Worm (Caenorhabditis elegans) whole organism, early embryonic: Measurements from ENCODE around the gene egli-1.

Source experiments
- B0310.2 ChIP-seq: sonication (generic microtip); optimal IDR thresholded peaks from 2 replicates; lab custom pipeline; 2016; ENCODE audit warnings: mild to moderate bottlenecking, missing genetic modification characterization, missing compliant biosample characterization
- aly-1 ChIP-seq: sonication (generic microtip); optimal IDR thresholded peaks from 2 replicates; lab custom pipeline; 2016; ENCODE audit warnings: missing genetic modification characterization, missing compliant biosample characterization
- ama-1 ChIP-seq: fragments of 150-350 bp; optimal IDR thresholded peaks from 2 replicates; lab custom pipeline; 2014
- ceh-36 ChIP-seq: sonication (generic microtip); optimal IDR thresholded peaks from 2 replicates; lab custom pipeline; 2016; ENCODE audit warnings: missing genetic modification characterization, inconsistent platforms, missing compliant biosample characterization
- ets-7 ChIP-seq: sonication (generic microtip); optimal IDR thresholded peaks from 2 replicates; lab custom pipeline; 2016; ENCODE audit warnings: missing genotype, missing genetic modification characterization, missing compliant biosample characterization
- hnd-1 ChIP-seq: sonication (generic microtip); optimal IDR thresholded peaks from 2 replicates; lab custom pipeline; 2016; ENCODE audit warnings: missing genetic modification characterization, missing compliant biosample characterization
- pes-1 ChIP-seq: fragments of 200-800 bp; sonication (Bioruptor generic); IDR thresholded peaks from 2 replicates; pipeline ENCODE4 v1.3.6; 2022; ENCODE audit warnings: missing genetic modification reagents, missing genetic modification characterization, missing compliant biosample characterization
- sea-1 ChIP-seq: fragments of 200-800 bp; sonication (Bioruptor generic); conservative IDR thresholded peaks from 2 replicates; pipeline ENCODE4 v1.3.6; 2022; ENCODE audit warnings: missing genetic modification characterization, missing compliant biosample characterization
- tbx-11 ChIP-seq: fragments of 200-800 bp; sonication (Bioruptor generic); IDR thresholded peaks from 2 replicates; pipeline ENCODE4 v1.3.6; 2022; ENCODE audit warnings: missing genetic modification characterization, missing compliant biosample characterization
- tra-4 ChIP-seq: sonication (generic microtip); optimal IDR thresholded peaks from 2 replicates; lab custom pipeline; 2017; ENCODE audit warnings: missing genetic modification characterization, missing compliant biosample characterization

- TF ChIP-seq ceh-36 (tag; lab: Kevin White, UChicago) (no peak), B0310.2 (tag; lab: Kevin White, UChicago) (no peak), ets-7 (tag; lab: Kevin White, UChicago) (no peak), pes-1 (no peak), ama-1 (lab: Kevin White, UChicago) (no peak), tbx-11 (GFP tag; lab: Robert Waterston, UW) (no peak), tra-4 (tag; lab: Kevin White, UChicago) (no peak), sea-1 (no peak), hnd-1 (tag; lab: Kevin White, UChicago) (no peak), aly-1 (tag; lab: Kevin White, UChicago) (no peak)
Observed at ce11 chrII:9331343-9331742, 7.6 kb downstream of the egli-1 start, which contains the start of gene eif-3.F.
